Worm (Caenorhabditis elegans): ENCODE measurements around the gene C45B2.6.

Gene C45B2.6

ce11 chrX:6043283-6043682 lies 9.4 kb upstream of the C45B2.6 start:
- TF ChIP-seq unc-62 (GFP tag; optimal IDR thresholded peaks at IDR 0.05): no peak

- no peak for TF ChIP-seq unc-62 (GFP tag; optimal IDR thresholded peaks at IDR 0.05)
Measured at ce11 chrX:6048508-6048907, 4.2 kb upstream of the C45B2.6 start, which contains the start of gene pak-1. TSS of gene pak-1 (minus strand) at chrX:6048608.

ce11 chrX:6050078-6050477 lies 2.6 kb upstream of the C45B2.6 start:
- TF ChIP-seq unc-62 (GFP tag; optimal IDR thresholded peaks at IDR 0.05): no peak

- TF ChIP-seq unc-62 (GFP tag; optimal IDR thresholded peaks at IDR 0.05): no peak
Measured at ce11 chrX:6050849-6051248, 1.8 kb upstream of the C45B2.6 start.

- TF ChIP-seq unc-62 (GFP tag; optimal IDR thresholded peaks at IDR 0.05): no peak
Measured at ce11 chrX:6057580-6058305, 5.1 kb downstream of the C45B2.6 start, which contains the start of gene gln-1. TSS of gene gln-1 (plus strand) at chrX:6058255.

ce11 chrX:6059163-6059782 lies 6.6 kb downstream of the C45B2.6 start:
- TF ChIP-seq unc-62 (GFP tag; optimal IDR thresholded peaks at IDR 0.05): no peak

- TF ChIP-seq unc-62 (GFP tag; optimal IDR thresholded peaks at IDR 0.05): no peak
Measured at ce11 chrX:6064385-6064784, 11.7 kb downstream of the C45B2.6 start.

ce11 chrX:6065936-6066452 lies 13.3 kb downstream of the C45B2.6 start, which contains the start of gene ptr-4:
TSS of gene ptr-4 (minus strand) at chrX:6065986.
- TF ChIP-seq unc-62 (GFP tag; optimal IDR thresholded peaks at IDR 0.05): no peak

ce11 chrX:6066618-6067017 lies 13.9 kb downstream of the C45B2.6 start:
- TF ChIP-seq unc-62 (GFP tag; optimal IDR thresholded peaks at IDR 0.05): no peak

ce11 chrX:6075209-6075608 lies 22.5 kb downstream of the C45B2.6 start, which contains the start of gene lgc-58:
TSS of gene lgc-58 (plus strand) at chrX:6075509.
- no peak for TF ChIP-seq unc-62 (GFP tag; optimal IDR thresholded peaks at IDR 0.05)

ce11 chrX:6081793-6082192 lies 29.1 kb downstream of the C45B2.6 start:
- no peak for TF ChIP-seq unc-62 (GFP tag; optimal IDR thresholded peaks at IDR 0.05)

ce11 chrX:6082660-6083059 lies 30.0 kb downstream of the C45B2.6 start, which contains the start of gene C45B2.3:
TSS of gene C45B2.3 (plus strand) at chrX:6082960.
- no peak for TF ChIP-seq unc-62 (GFP tag; optimal IDR thresholded peaks at IDR 0.05)

- TF ChIP-seq unc-62 (GFP tag; optimal IDR thresholded peaks at IDR 0.05): no peak
Measured at ce11 chrX:6084439-6084838, 31.8 kb downstream of the C45B2.6 start, which contains the start of gene C45B2.2. TSS of gene C45B2.2 (plus strand) at chrX:6084739.

ce11 chrX:6085824-6086223 lies 33.1 kb downstream of the C45B2.6 start, which contains the start of gene C45B2.1:
TSS of gene C45B2.1 (plus strand) at chrX:6086124.
- TF ChIP-seq unc-62 (GFP tag; optimal IDR thresholded peaks at IDR 0.05): no peak

ce11 chrX:6087676-6088075 lies 35.0 kb downstream of the C45B2.6 start, which contains the start of gene C45B2.8:
TSS of gene C45B2.8 (plus strand) at chrX:6087976.
- no peak for TF ChIP-seq unc-62 (GFP tag; optimal IDR thresholded peaks at IDR 0.05)

- no peak for TF ChIP-seq unc-62 (GFP tag; optimal IDR thresholded peaks at IDR 0.05)
Measured at ce11 chrX:6088718-6089117, 36.0 kb downstream of the C45B2.6 start.

ce11 chrX:6090779-6091178 lies 38.1 kb downstream of the C45B2.6 start:
- no peak for TF ChIP-seq unc-62 (GFP tag; optimal IDR thresholded peaks at IDR 0.05)

Data from whole organism, dauer.